Worm (Caenorhabditis elegans) whole organism, early embryonic: Measurements from ENCODE around the gene srh-21.

Experiments
- B0310.2 ChIP-seq: sonication (generic microtip); optimal IDR thresholded peaks from 2 replicates; lab custom pipeline; 2016; ENCODE audit warnings: mild to moderate bottlenecking, missing genetic modification characterization, missing compliant biosample characterization
- aly-1 ChIP-seq: sonication (generic microtip); optimal IDR thresholded peaks from 2 replicates; lab custom pipeline; 2016; ENCODE audit warnings: missing genetic modification characterization, missing compliant biosample characterization
- ama-1 ChIP-seq: fragments of 150-350 bp; optimal IDR thresholded peaks from 2 replicates; lab custom pipeline; 2014
- ceh-13 ChIP-seq: fragments of 200-800 bp; sonication (Bioruptor generic); optimal IDR thresholded peaks from 2 replicates; lab custom pipeline; 2018; ENCODE audit warnings: mild to moderate bottlenecking, missing genetic modification characterization, missing compliant biosample characterization
- ets-7 ChIP-seq: sonication (generic microtip); optimal IDR thresholded peaks from 2 replicates; lab custom pipeline; 2016; ENCODE audit warnings: missing genotype, missing genetic modification characterization, missing compliant biosample characterization
- hmg-4 ChIP-seq: fragments of 200-800 bp; sonication (Bioruptor generic); optimal IDR thresholded peaks from 2 replicates; lab custom pipeline; 2018; ENCODE audit warnings: mild to moderate bottlenecking, missing genetic modification characterization, missing compliant biosample characterization
- scrt-1 ChIP-seq: fragments of 200-800 bp; sonication (Bioruptor generic); IDR thresholded peaks from 2 replicates; pipeline ENCODE4 v1.3.6; 2022; ENCODE audit warnings: missing genetic modification characterization, missing compliant biosample characterization
- tbx-37 ChIP-seq: fragments of 200-800 bp; sonication (Bioruptor generic); conservative IDR thresholded peaks from 2 replicates; pipeline ENCODE4 v1.3.6; 2022; ENCODE audit warnings: missing genetic modification reagents, missing genetic modification characterization, missing compliant biosample characterization

- no peak for TF ChIP-seq aly-1
- TF ChIP-seq ets-7 (tag; lab: Kevin White, UChicago): no peak
- TF ChIP-seq tbx-37 (GFP tag; lab: Robert Waterston, UW): no peak
- TF ChIP-seq scrt-1 (GFP tag; lab: Robert Waterston, UW): no peak
- TF ChIP-seq ama-1: no peak
- TF ChIP-seq B0310.2 (tag; lab: Kevin White, UChicago): no peak
- no peak for TF ChIP-seq ceh-13
- TF ChIP-seq hmg-4 (GFP tag; lab: Kevin White, UChicago): no peak
Observed at ce11 chrV:4889976-4890479, 36.4 kb upstream of the srh-21 start, which contains the start of gene T19H12.2.
